Fruit fly (Drosophila melanogaster) whole organism, embryonic: ENCODE measurements around the gene CG7714.

Experiments
- Asciz ChIP-seq: fragments of 200-800 bp; sonication (Bioruptor generic); optimal IDR thresholded peaks from 2 replicates; lab custom pipeline; 2017; ENCODE audit warnings: missing biosample characterization, mild to moderate bottlenecking, missing genetic modification characterization, missing genetic modification reagents
- Awh ChIP-seq: fragments of 200-800 bp; sonication (Bioruptor generic); IDR thresholded peaks from 2 replicates; pipeline ENCODE4, ENCODE4 v1.3.6; 2022; ENCODE audit warnings: missing biosample characterization, missing genetic modification characterization
- CG10274 ChIP-seq: fragments of 200-800 bp; sonication (Bioruptor generic); optimal IDR thresholded peaks from 3 replicates; lab custom pipeline; 2017; ENCODE audit warnings: missing biosample characterization, mild to moderate bottlenecking, missing genetic modification characterization
- CG10565 ChIP-seq: fragments of 200-800 bp; sonication (Bioruptor generic); optimal IDR thresholded peaks from 3 replicates; lab custom pipeline; 2016; ENCODE audit warnings: missing biosample characterization, mild to moderate bottlenecking, missing genetic modification characterization
- CG12391 ChIP-seq: fragments of 200-800 bp; sonication (Bioruptor generic); optimal IDR thresholded peaks from 3 replicates; lab custom pipeline; 2018; ENCODE audit warnings: missing biosample characterization, mild to moderate bottlenecking, missing genetic modification characterization, moderate library complexity
- CG12744 ChIP-seq: fragments of 200-800 bp; sonication (Bioruptor generic); optimal IDR thresholded peaks from 2 replicates; lab custom pipeline; 2016; ENCODE audit warnings: missing biosample characterization, missing genetic modification characterization
- CG13624 ChIP-seq: fragments of 200-800 bp; sonication (Bioruptor generic); optimal IDR thresholded peaks from 2 replicates; lab custom pipeline; 2016; ENCODE audit warnings: missing biosample characterization, missing genetic modification characterization
- CG15479 ChIP-seq: fragments of 200-800 bp; sonication (Bioruptor generic); optimal IDR thresholded peaks from 3 replicates; lab custom pipeline; 2019; ENCODE audit warnings: missing biosample characterization, mild to moderate bottlenecking, missing genetic modification characterization, moderate library complexity
- CG17612 ChIP-seq: fragments of 200-800 bp; sonication (Bioruptor generic); IDR thresholded peaks from 2 replicates; pipeline ENCODE4 v1.3.6; 2022; ENCODE audit warnings: missing biosample characterization, missing genetic modification characterization
- CG1792 ChIP-seq: fragments of 200-800 bp; sonication (Bioruptor generic); optimal IDR thresholded peaks from 2 replicates; lab custom pipeline; 2016; ENCODE audit warnings: missing biosample characterization, missing genetic modification characterization
- CG18262 ChIP-seq: fragments of 200-800 bp; optimal IDR thresholded peaks from 3 replicates; lab custom pipeline; 2019; ENCODE audit warnings: missing biosample characterization, mild to moderate bottlenecking, missing genetic modification characterization, moderate library complexity
- CG1832 ChIP-seq: fragments of 200-800 bp; sonication (Bioruptor generic); optimal IDR thresholded peaks from 2 replicates; lab custom pipeline; 2017; ENCODE audit warnings: missing biosample characterization, mild to moderate bottlenecking, missing genetic modification characterization, inconsistent platforms
- CG2875 ChIP-seq: fragments of 200-800 bp; sonication (Bioruptor generic); optimal IDR thresholded peaks from 2 replicates; lab custom pipeline; 2017; ENCODE audit warnings: missing biosample characterization, mild to moderate bottlenecking, missing genetic modification characterization, missing genetic modification reagents
- CG32772 ChIP-seq: fragments of 200-800 bp; sonication (Bioruptor generic); IDR thresholded peaks from 2 replicates; pipeline ENCODE4 v1.3.6; 2022; ENCODE audit warnings: missing biosample characterization, missing genetic modification characterization
- CG3995 ChIP-seq: fragments of 200-800 bp; sonication (Bioruptor generic); optimal IDR thresholded peaks from 3 replicates; lab custom pipeline; 2016; ENCODE audit warnings: missing biosample characterization, missing genetic modification characterization
- CG4424 ChIP-seq: fragments of 200-800 bp; sonication (Bioruptor generic); optimal IDR thresholded peaks from 3 replicates; lab custom pipeline; 2016; ENCODE audit warnings: missing biosample characterization, missing genetic modification characterization
- CG6254 ChIP-seq: fragments of 200-800 bp; sonication (Bioruptor generic); optimal IDR thresholded peaks from 3 replicates; lab custom pipeline; 2017; ENCODE audit warnings: mild to moderate bottlenecking, missing biosample characterization, missing genetic modification reagents, missing genetic modification characterization
- CG6854 ChIP-seq: fragments of 200-800 bp; sonication (Bioruptor generic); optimal IDR thresholded peaks from 3 replicates; lab custom pipeline; 2017; ENCODE audit warnings: missing biosample characterization, mild to moderate bottlenecking, missing genetic modification characterization
- CG7987 ChIP-seq: fragments of 200-800 bp; sonication (Bioruptor generic); optimal IDR thresholded peaks from 2 replicates; lab custom pipeline; 2018; ENCODE audit warnings: missing biosample characterization, mild to moderate bottlenecking, missing genetic modification characterization, moderate library complexity
- Chrac-16 ChIP-seq: fragments of 200-800 bp; sonication (Bioruptor generic); optimal IDR thresholded peaks from 3 replicates; lab custom pipeline; 2016; ENCODE audit warnings: missing biosample characterization, missing genetic modification characterization
- Doc3 ChIP-seq: fragments of 200-800 bp; sonication (Bioruptor generic); IDR thresholded peaks from 3 replicates; pipeline ENCODE4 v1.3.6; 2022; ENCODE audit warnings: missing biosample characterization, missing genetic modification characterization; ENCODE audit not compliant: partially characterized antibody
- Ets65A ChIP-seq: fragments of 200-800 bp; sonication (Bioruptor generic); peaks from one replicate; lab custom pipeline; 2016; ENCODE audit warnings: missing biosample characterization, missing genetic modification characterization
- Fer2 ChIP-seq: fragments of 200-800 bp; sonication (Bioruptor generic); optimal IDR thresholded peaks from 2 replicates; lab custom pipeline; 2018; ENCODE audit warnings: missing biosample characterization, mild to moderate bottlenecking, missing genetic modification characterization, moderate library complexity
- GATAe ChIP-seq: fragments of 200-800 bp; sonication (Bioruptor generic); conservative IDR thresholded peaks from 2 replicates; pipeline ENCODE4 v1.3.6; 2022; ENCODE audit warnings: missing biosample characterization, missing genetic modification characterization
- HmgZ ChIP-seq: fragments of 200-800 bp; sonication (Bioruptor generic); optimal IDR thresholded peaks from 2 replicates; lab custom pipeline; 2018; ENCODE audit warnings: missing biosample characterization, mild to moderate bottlenecking, missing genetic modification characterization
- Hmr ChIP-seq: fragments of 200-800 bp; sonication (Bioruptor generic); optimal IDR thresholded peaks from 3 replicates; lab custom pipeline; 2017; ENCODE audit warnings: mild to moderate bottlenecking, missing biosample characterization, missing genetic modification reagents, missing genetic modification characterization
- Kr ChIP-seq: fragments of 200-800 bp; sonication (Bioruptor generic); optimal IDR thresholded peaks from 2 replicates; lab custom pipeline; 2017; ENCODE audit warnings: missing biosample characterization, mild to moderate bottlenecking, missing genetic modification characterization
- Med ChIP-seq: fragments of 200-800 bp; sonication (Bioruptor generic); peaks from one replicate; lab custom pipeline; 2016; ENCODE audit warnings: missing biosample characterization, missing genetic modification characterization, mild to moderate bottlenecking, inconsistent platforms, moderate library complexity
- Meics ChIP-seq: fragments of 200-800 bp; sonication (Bioruptor generic); optimal IDR thresholded peaks from 2 replicates; lab custom pipeline; 2017; ENCODE audit warnings: missing biosample characterization, mild to moderate bottlenecking, missing genetic modification characterization
- Nf-YA ChIP-seq: fragments of 200-800 bp; sonication (Bioruptor generic); IDR thresholded peaks from 2 replicates; pipeline ENCODE4 v1.3.6; 2022; ENCODE audit warnings: missing biosample characterization, missing genetic modification characterization
- Nf-YB ChIP-seq: fragments of 200-800 bp; sonication (Bioruptor generic); optimal IDR thresholded peaks from 3 replicates; lab custom pipeline; 2019; ENCODE audit warnings: missing biosample characterization, mild to moderate bottlenecking, missing genetic modification characterization, moderate library complexity
- Ptx1 ChIP-seq: fragments of 200-800 bp; sonication (Bioruptor generic); IDR thresholded peaks from 2 replicates; pipeline ENCODE4 v1.3.6; 2022; ENCODE audit warnings: missing biosample characterization, missing genetic modification characterization
- Sox100B ChIP-seq: fragments of 200-800 bp; sonication (Bioruptor generic); optimal IDR thresholded peaks from 3 replicates; lab custom pipeline; 2018; ENCODE audit warnings: missing biosample characterization, mild to moderate bottlenecking, missing genetic modification characterization
- Sry-β ChIP-seq: fragments of 200-800 bp; sonication (Bioruptor generic); optimal IDR thresholded peaks from 2 replicates; lab custom pipeline; 2018; ENCODE audit warnings: missing biosample characterization, mild to moderate bottlenecking, missing genetic modification characterization, moderate library complexity
- bsh ChIP-seq, 2 experiments: fragments of 200-800 bp; sonication (Bioruptor generic); optimal IDR thresholded peaks; 2 replicates each; lab custom pipeline; 2017 to 2018; ENCODE audit warnings: mild to moderate bottlenecking in 2 of 2, missing biosample characterization in 2 of 2, missing genetic modification characterization in 2 of 2, moderate library complexity in 1 of 2
- danr ChIP-seq: fragments of 200-800 bp; sonication (Bioruptor generic); IDR thresholded peaks from 2 replicates; pipeline ENCODE4 v1.3.6; 2022; ENCODE audit warnings: missing biosample characterization, missing genetic modification characterization
- emc ChIP-seq: fragments of 200-800 bp; sonication (Bioruptor generic); optimal IDR thresholded peaks from 2 replicates; lab custom pipeline; 2016; ENCODE audit warnings: missing biosample characterization, missing genetic modification characterization
- grau ChIP-seq: fragments of 200-800 bp; optimal IDR thresholded peaks from 3 replicates; lab custom pipeline; 2019; ENCODE audit warnings: missing biosample characterization, mild to moderate bottlenecking, missing genetic modification characterization, moderate library complexity
- hb ChIP-seq: fragments of 200-800 bp; sonication (Bioruptor generic); IDR thresholded peaks from 3 replicates; pipeline ENCODE4 v1.3.6; 2022; ENCODE audit warnings: missing biosample characterization, missing genetic modification characterization; ENCODE audit not compliant: partially characterized antibody
- lab ChIP-seq: fragments of 200-800 bp; sonication (Bioruptor generic); optimal IDR thresholded peaks from 3 replicates; lab custom pipeline; 2017; ENCODE audit warnings: missing biosample characterization, missing genetic modification characterization, mild to moderate bottlenecking, moderate library complexity, missing genetic modification reagents
- lbe ChIP-seq: fragments of 200-800 bp; sonication (Bioruptor generic); optimal IDR thresholded peaks from 2 replicates; lab custom pipeline; 2016; ENCODE audit warnings: missing biosample characterization, mild to moderate bottlenecking, missing genetic modification characterization
- nmo ChIP-seq: fragments of 200-800 bp; sonication (Bioruptor generic); optimal IDR thresholded peaks from 2 replicates; lab custom pipeline; 2018; ENCODE audit warnings: missing biosample characterization, mild to moderate bottlenecking, missing genetic modification characterization, moderate library complexity
- sna ChIP-seq: fragments of 200-800 bp; sonication (Bioruptor generic); IDR thresholded peaks from 2 replicates; pipeline ENCODE4 v1.3.6; 2022; ENCODE audit warnings: missing biosample characterization, missing genetic modification characterization; ENCODE audit not compliant: partially characterized antibody
- stwl ChIP-seq: fragments of 200-800 bp; sonication (Bioruptor generic); optimal IDR thresholded peaks from 3 replicates; lab custom pipeline; 2018; ENCODE audit warnings: missing biosample characterization, mild to moderate bottlenecking, missing genetic modification characterization, moderate library complexity
- tup ChIP-seq: fragments of 200-800 bp; sonication (Bioruptor generic); optimal IDR thresholded peaks from 2 replicates; lab custom pipeline; 2016; ENCODE audit warnings: missing biosample characterization, mild to moderate bottlenecking, missing genetic modification characterization, moderate library complexity

Gene CG7714

DNA sequence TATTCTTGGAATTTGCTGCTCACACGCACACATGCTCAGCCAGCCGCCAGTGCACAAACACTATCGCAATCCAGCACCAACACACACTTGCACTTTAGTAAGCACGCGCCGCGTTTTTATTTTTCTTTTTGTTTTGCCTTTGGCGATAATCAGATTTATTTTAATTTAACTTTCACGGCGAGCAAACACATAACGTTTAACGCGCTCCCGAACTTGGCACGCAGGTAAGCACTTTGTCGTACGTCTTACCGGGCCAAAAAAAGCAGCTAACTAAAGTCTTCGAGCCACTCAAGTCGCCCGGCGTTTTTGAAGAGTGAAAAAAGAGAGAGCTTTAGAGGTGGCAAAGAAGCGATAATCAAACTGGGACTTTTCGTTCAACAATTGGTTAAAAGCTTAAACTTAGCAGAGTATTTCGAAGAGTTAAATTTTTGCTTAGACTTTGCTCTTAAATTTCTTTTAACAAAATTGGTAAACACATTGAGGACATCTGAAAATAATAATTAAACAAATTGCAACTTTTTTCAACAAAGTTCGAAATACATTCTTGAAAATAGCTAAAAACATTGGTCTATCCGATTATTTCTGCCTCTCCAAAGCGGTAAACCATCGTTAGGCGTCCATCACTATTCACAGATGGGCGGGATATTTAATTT is 17.2 kb upstream of the CG7714 start, which contains the start of gene Mekk1 (continued):
- TF ChIP-seq CG1792 (GFP tag; lab: Kevin White, UChicago) (peak; percentile 35), HmgZ (tag; lab: Kevin White, UChicago) (peak; percentile 49), Kr (GFP tag; lab: Kevin White, UChicago) (no peak), nmo (GFP tag; lab: Kevin White, UChicago) (peak; percentile 47), Asciz (GFP tag; lab: Kevin White, UChicago) (no peak), Hmr (GFP tag; lab: Kevin White, UChicago) (peak; percentile 53), hb (GFP tag; lab: Robert Waterston, UW) (peak; percentile 63; the same call in 1 of the 3 replicates), Sry-β (GFP tag; lab: Kevin White, UChicago) (peak; percentile 87), CG4424 (GFP tag; lab: Kevin White, UChicago) (peak; percentile 54), CG12391 (tag; lab: Kevin White, UChicago) (peak; percentile 66), lab (peak; percentile 53), grau (peak; percentile 60), bsh (GFP tag; optimal IDR thresholded peaks at IDR 0.05; lab: Kevin White, UChicago) (peak in 1 of 2 experiments; percentile 51), stwl (tag; lab: Kevin White, UChicago) (no peak), CG10565 (GFP tag; lab: Kevin White, UChicago) (no peak), CG32772 (no peak), CG12744 (GFP tag; lab: Kevin White, UChicago) (no peak), Fer2 (tag; lab: Kevin White, UChicago) (peak; percentile 16), Chrac-16 (GFP tag; lab: Kevin White, UChicago) (peak; percentile 42), CG6854 (GFP tag; lab: Kevin White, UChicago) (no peak)

DNA sequence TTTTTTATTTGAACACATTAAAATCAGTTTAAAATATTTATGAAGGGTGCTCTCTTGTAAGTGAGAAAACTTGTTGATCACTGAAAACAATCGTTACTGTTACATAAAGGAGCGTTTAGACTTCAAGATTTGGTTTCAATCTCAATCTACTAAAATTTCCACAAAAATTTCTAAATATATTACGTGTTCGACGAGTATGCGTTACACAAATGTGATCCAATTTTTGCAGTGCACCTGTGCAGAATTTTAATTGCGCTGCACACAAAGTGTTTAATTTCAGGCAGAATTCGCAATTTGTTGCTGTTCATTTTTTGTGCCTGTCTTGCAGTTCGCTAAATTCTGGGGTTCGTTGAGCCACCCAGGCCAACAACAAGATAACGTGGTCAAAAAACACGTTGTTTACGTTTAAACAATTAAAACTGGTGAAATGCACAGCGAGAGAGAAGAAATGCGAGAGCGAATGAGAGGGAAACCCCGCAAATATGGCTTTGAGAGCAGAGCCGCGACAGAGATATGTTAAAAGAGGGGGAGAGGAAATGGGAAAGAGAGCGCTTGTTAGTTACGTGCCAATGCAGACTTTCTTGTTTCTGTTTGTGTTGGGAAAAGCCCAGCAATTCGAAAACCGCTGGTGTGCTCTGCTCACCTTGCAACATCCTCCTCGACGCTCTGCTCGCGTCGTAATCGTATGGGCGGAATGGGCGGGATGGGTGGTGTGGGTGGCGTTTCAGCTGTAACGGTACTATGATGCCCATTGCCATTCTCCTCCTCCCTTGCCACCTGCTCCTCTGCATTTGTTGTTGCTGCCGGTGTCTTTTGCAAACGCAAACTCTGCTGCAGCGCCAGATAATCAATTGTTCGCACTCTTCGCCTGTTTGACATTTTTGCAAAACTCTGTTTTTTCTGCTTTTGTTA is 16.4 kb upstream of the CG7714 start:
- TF ChIP-seq CG18262 (tag; lab: Kevin White, UChicago) (no peak), Ets65A (GFP tag; lab: Kevin White, UChicago) (no peak), Meics (no peak), tup (GFP tag; lab: Kevin White, UChicago) (no peak), emc (GFP tag; lab: Kevin White, UChicago) (no peak), Sox100B (no peak), CG3995 (GFP tag; lab: Kevin White, UChicago) (no peak), CG2875 (GFP tag; lab: Kevin White, UChicago) (no peak), CG15479 (GFP tag; lab: Kevin White, UChicago) (no peak), lbe (GFP tag; lab: Kevin White, UChicago) (peak; percentile 36), Doc3 (GFP tag; lab: Robert Waterston, UW) (no peak), CG17612 (GFP tag; lab: Robert Waterston, UW) (no peak), CG13624 (no peak), Awh (GFP tag; lab: Robert Waterston, UW) (no peak), CG10274 (GFP tag; lab: Kevin White, UChicago) (no peak), sna (GFP tag; lab: Robert Waterston, UW) (no peak), GATAe (no peak), CG6254 (GFP tag; lab: Kevin White, UChicago) (no peak), CG7987 (GFP tag; lab: Kevin White, UChicago) (no peak), Ptx1 (no peak), Nf-YB (GFP tag; lab: Kevin White, UChicago) (no peak), Nf-YA (no peak), CG12391 (tag; lab: Kevin White, UChicago) (no peak), danr (no peak), Med (peak; percentile 59), CG1832 (GFP tag; lab: Kevin White, UChicago) (no peak)
